Fruit fly (Drosophila melanogaster) whole organism: ENCODE measurements around the gene mRpL32.

Source experiments
- CG8478 ChIP-seq: fragments of >200 bp; optimal IDR thresholded peaks from 2 replicates; lab custom pipeline; 2018; ENCODE audit warnings: inconsistent platforms
- Dll ChIP-seq: fragments of >200 bp; optimal IDR thresholded peaks from 2 replicates; lab custom pipeline; 2017
- pan ChIP-seq: fragments of >200 bp; optimal IDR thresholded peaks from 2 replicates; lab custom pipeline; 2017
- usp ChIP-seq: fragments of >200 bp; optimal IDR thresholded peaks from 2 replicates; lab custom pipeline; 2017; ENCODE audit warnings: missing biosample characterization, missing genetic modification characterization, mixed read lengths

- TF ChIP-seq Dll (lab: Kevin White, UChicago) (no peak), pan (lab: Kevin White, UChicago) (no peak), CG8478 (no peak), usp (GFP tag; lab: Kevin White, UChicago) (no peak)
Measured at dm6 chr3R:31257299-31257698, 4.6 kb downstream of the mRpL32 start, which contains the start of gene CAH6.
